Worm (Caenorhabditis elegans) whole organism, late embryonic: ENCODE data around the gene lec-3.

Experiments
- C08G9.2 ChIP-seq: sonication (generic microtip); optimal IDR thresholded peaks from 2 replicates; lab custom pipeline; 2016; ENCODE audit warnings: mild to moderate bottlenecking, missing genetic modification characterization, moderate library complexity, missing compliant biosample characterization
- F13H6.1 ChIP-seq: sonication (generic microtip); optimal IDR thresholded peaks from 2 replicates; lab custom pipeline; 2016; ENCODE audit warnings: missing genetic modification characterization, missing compliant biosample characterization
- K09A11.1 ChIP-seq: sonication (generic microtip); optimal IDR thresholded peaks from 2 replicates; lab custom pipeline; 2017; ENCODE audit warnings: antibody characterized with exemption, mild to moderate bottlenecking, missing genetic modification characterization, missing compliant biosample characterization; ENCODE audit not compliant: insufficient read depth
- ahr-1 ChIP-seq: sonication (generic microtip); optimal IDR thresholded peaks from 2 replicates; lab custom pipeline; 2016; ENCODE audit warnings: missing genetic modification characterization, missing compliant biosample characterization
- ceh-14 ChIP-seq: sonication (generic microtip); optimal IDR thresholded peaks from 2 replicates; lab custom pipeline; 2016; ENCODE audit warnings: missing genotype, missing genetic modification characterization, missing compliant biosample characterization
- ceh-18 ChIP-seq: sonication (generic microtip); optimal IDR thresholded peaks from 2 replicates; lab custom pipeline; 2016; ENCODE audit warnings: missing genetic modification characterization, missing compliant biosample characterization
- ceh-19 ChIP-seq: fragments of 200-800 bp; sonication (Bioruptor generic); optimal IDR thresholded peaks from 2 replicates; lab custom pipeline; 2018; ENCODE audit warnings: mild to moderate bottlenecking, missing genetic modification characterization, missing compliant biosample characterization
- ceh-2 ChIP-seq: sonication (generic microtip); optimal IDR thresholded peaks from 2 replicates; lab custom pipeline; 2016; ENCODE audit warnings: missing genotype, missing genetic modification characterization, missing compliant biosample characterization
- ceh-22 ChIP-seq: sonication (generic microtip); optimal IDR thresholded peaks from 2 replicates; lab custom pipeline; 2017; ENCODE audit warnings: missing biosample characterization, missing genetic modification characterization
- ceh-31 ChIP-seq: sonication (generic microtip); optimal IDR thresholded peaks from 2 replicates; lab custom pipeline; 2016; ENCODE audit warnings: missing genetic modification characterization, missing compliant biosample characterization
- ceh-34 ChIP-seq: sonication (generic microtip); optimal IDR thresholded peaks from 2 replicates; lab custom pipeline; 2016; ENCODE audit warnings: mild to moderate bottlenecking, missing genetic modification characterization, missing compliant biosample characterization
- ceh-48 ChIP-seq: sonication (generic microtip); optimal IDR thresholded peaks from 2 replicates; lab custom pipeline; 2016; ENCODE audit warnings: missing genetic modification characterization, inconsistent platforms, missing compliant biosample characterization
- ceh-6 ChIP-seq: fragments of 200-800 bp; sonication (Bioruptor generic); optimal IDR thresholded peaks from 2 replicates; lab custom pipeline; 2018; ENCODE audit warnings: mild to moderate bottlenecking, missing genetic modification characterization, missing compliant biosample characterization
- che-1 ChIP-seq: sonication (generic microtip); optimal IDR thresholded peaks from 2 replicates; lab custom pipeline; 2016; ENCODE audit warnings: mild to moderate bottlenecking, missing genetic modification characterization, missing compliant biosample characterization
- ets-4 ChIP-seq: sonication (generic microtip); optimal IDR thresholded peaks from 2 replicates; lab custom pipeline; 2016; ENCODE audit warnings: missing genetic modification characterization, missing compliant biosample characterization
- eyg-1 ChIP-seq: sonication (generic microtip); optimal IDR thresholded peaks from 2 replicates; lab custom pipeline; 2016; ENCODE audit warnings: missing genotype, missing genetic modification characterization, missing compliant biosample characterization
- fax-1 ChIP-seq: sonication (generic microtip); optimal IDR thresholded peaks from 2 replicates; lab custom pipeline; 2016; ENCODE audit warnings: missing genotype, missing genetic modification characterization, missing compliant biosample characterization
- fkh-10 ChIP-seq: fragments of 150-350 bp; optimal IDR thresholded peaks from 2 replicates; lab custom pipeline; 2014; ENCODE audit warnings: missing biosample characterization, missing genetic modification reagents, missing genetic modification characterization
- hlh-30 ChIP-seq: sonication (generic microtip); optimal IDR thresholded peaks from 2 replicates; lab custom pipeline; 2017; ENCODE audit warnings: antibody characterized with exemption, missing genetic modification characterization, missing compliant biosample characterization; ENCODE audit not compliant: insufficient read depth
- hlh-6 ChIP-seq: sonication (generic microtip); optimal IDR thresholded peaks from 2 replicates; lab custom pipeline; 2016; ENCODE audit warnings: missing genotype, missing genetic modification characterization, missing compliant biosample characterization
- hlh-8 ChIP-seq: sonication (generic microtip); optimal IDR thresholded peaks from 2 replicates; lab custom pipeline; 2016; ENCODE audit warnings: missing genotype, missing genetic modification characterization, missing compliant biosample characterization
- nfya-1 ChIP-seq: sonication (generic microtip); optimal IDR thresholded peaks from 2 replicates; lab custom pipeline; 2017; ENCODE audit warnings: missing genetic modification characterization, mild to moderate bottlenecking, missing compliant biosample characterization, antibody characterized with exemption, moderate library complexity
- nhr-232 ChIP-seq: sonication (generic microtip); optimal IDR thresholded peaks from 2 replicates; lab custom pipeline; 2016; ENCODE audit warnings: missing genetic modification characterization, missing compliant biosample characterization
- odd-2 ChIP-seq: sonication (generic microtip); optimal IDR thresholded peaks from 2 replicates; lab custom pipeline; 2017; ENCODE audit warnings: antibody characterized with exemption, mild to moderate bottlenecking, missing genetic modification characterization, missing compliant biosample characterization
- pax-1 ChIP-seq: fragments of 150-350 bp; optimal IDR thresholded peaks from 2 replicates; lab custom pipeline; 2014; ENCODE audit warnings: missing biosample characterization, missing genetic modification characterization
- pha-4 ChIP-seq: fragments of 150-350 bp; optimal IDR thresholded peaks from 2 replicates; lab custom pipeline; 2018; ENCODE audit warnings: missing biosample characterization, missing genetic modification reagents, missing genetic modification characterization
- pros-1 ChIP-seq: fragments of 150-350 bp; optimal IDR thresholded peaks from 2 replicates; lab custom pipeline; 2014; ENCODE audit warnings: missing biosample characterization, missing genetic modification reagents, missing genetic modification characterization
- ref-2 ChIP-seq: sonication (generic microtip); optimal IDR thresholded peaks from 2 replicates; lab custom pipeline; 2016; ENCODE audit warnings: missing genetic modification characterization, missing compliant biosample characterization
- sdc-2 ChIP-seq: sonication (generic microtip); optimal IDR thresholded peaks from 2 replicates; lab custom pipeline; 2016; ENCODE audit warnings: missing genotype, missing genetic modification characterization, missing compliant biosample characterization
- syd-9 ChIP-seq: sonication (generic microtip); optimal IDR thresholded peaks from 2 replicates; lab custom pipeline; 2016; ENCODE audit warnings: mild to moderate bottlenecking, missing genetic modification characterization, moderate library complexity, missing compliant biosample characterization
- tbx-2 ChIP-seq: sonication (generic microtip); optimal IDR thresholded peaks from 2 replicates; lab custom pipeline; 2016; ENCODE audit warnings: missing genetic modification characterization, missing compliant biosample characterization
- tbx-7 ChIP-seq: sonication (generic microtip); optimal IDR thresholded peaks from 2 replicates; lab custom pipeline; 2016; ENCODE audit warnings: missing genotype, missing genetic modification characterization, missing compliant biosample characterization
- unc-42 ChIP-seq: sonication (generic microtip); optimal IDR thresholded peaks from 2 replicates; lab custom pipeline; 2016; ENCODE audit warnings: missing genotype, missing genetic modification characterization, missing compliant biosample characterization
- unc-55 ChIP-seq: sonication (generic microtip); optimal IDR thresholded peaks from 2 replicates; lab custom pipeline; 2017; ENCODE audit warnings: missing biosample characterization, missing genetic modification reagents, missing genetic modification characterization
- zip-5 ChIP-seq: sonication (generic microtip); optimal IDR thresholded peaks from 2 replicates; lab custom pipeline; 2016; ENCODE audit warnings: missing genetic modification characterization, missing compliant biosample characterization
- ztf-16 ChIP-seq: sonication (generic microtip); optimal IDR thresholded peaks from 2 replicates; lab custom pipeline; 2017; ENCODE audit warnings: missing genetic modification characterization, missing compliant biosample characterization

Gene lec-3

DNA sequence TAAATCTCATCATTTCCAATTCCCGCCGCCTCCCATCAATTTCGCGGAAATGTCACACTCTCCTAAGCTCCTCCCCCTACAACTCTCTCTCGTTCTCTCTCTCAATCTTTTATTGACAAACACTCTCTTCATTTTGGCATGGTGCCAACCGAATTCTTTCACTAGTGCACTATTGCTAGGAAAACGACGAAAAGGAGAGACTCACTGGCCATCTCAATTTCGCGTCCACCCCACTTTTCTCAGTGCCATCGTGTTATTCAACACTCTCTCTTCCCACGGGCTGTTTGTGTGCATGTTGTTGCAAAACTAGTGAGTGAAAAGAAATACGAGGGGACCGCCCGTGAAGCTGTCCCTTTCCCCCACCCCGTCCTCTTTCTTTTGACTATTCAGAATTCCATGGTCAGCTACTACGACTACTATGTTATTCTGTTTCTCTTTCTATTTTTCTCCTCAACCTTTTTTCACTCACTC lies 6.0 kb upstream of the lec-3 start:
- peak; percentile 4 for TF ChIP-seq pros-1
- TF ChIP-seq ceh-31 (tag; lab: Kevin White, UChicago) = peak; percentile 86
- TF ChIP-seq ceh-14 (tag; lab: Kevin White, UChicago) = peak; percentile 45
- peak; percentile 39 for TF ChIP-seq sdc-2
- no peak for TF ChIP-seq ets-4
- peak; percentile 32 for TF ChIP-seq ref-2 (tag; lab: Kevin White, UChicago)
- TF ChIP-seq hlh-6 = peak; percentile 13
- TF ChIP-seq ceh-22 (tag; lab: Kevin White, UChicago) = peak; percentile 31
- TF ChIP-seq pha-4 (tag; lab: Kevin White, UChicago) = no peak
- peak; percentile 93 for TF ChIP-seq ceh-18 (tag; lab: Kevin White, UChicago)
- TF ChIP-seq ceh-48 = peak; percentile 29
- TF ChIP-seq unc-55 = peak; percentile 84
- TF ChIP-seq unc-42 (tag; lab: Kevin White, UChicago) = peak; percentile 78
- TF ChIP-seq zip-5 = no peak
- peak; percentile 22 for TF ChIP-seq nfya-1 (tag; lab: Kevin White, UChicago)
- TF ChIP-seq ceh-2 (tag; lab: Kevin White, UChicago) = peak; percentile 30
- peak; percentile 24 for TF ChIP-seq fax-1
- TF ChIP-seq ahr-1 (tag; lab: Kevin White, UChicago) = no peak
- peak; percentile 45 for TF ChIP-seq ceh-19
- peak; percentile 37 for TF ChIP-seq C08G9.2 (tag; lab: Kevin White, UChicago)
- peak; percentile 11 for TF ChIP-seq syd-9 (tag; lab: Kevin White, UChicago)
- TF ChIP-seq F13H6.1 (tag; lab: Kevin White, UChicago) = peak; percentile 20
- TF ChIP-seq ceh-34 = peak; percentile 86
- no peak for TF ChIP-seq tbx-7 (tag; lab: Kevin White, UChicago)
- TF ChIP-seq tbx-2 = peak; percentile 36
- TF ChIP-seq pax-1 = no peak

DNA sequence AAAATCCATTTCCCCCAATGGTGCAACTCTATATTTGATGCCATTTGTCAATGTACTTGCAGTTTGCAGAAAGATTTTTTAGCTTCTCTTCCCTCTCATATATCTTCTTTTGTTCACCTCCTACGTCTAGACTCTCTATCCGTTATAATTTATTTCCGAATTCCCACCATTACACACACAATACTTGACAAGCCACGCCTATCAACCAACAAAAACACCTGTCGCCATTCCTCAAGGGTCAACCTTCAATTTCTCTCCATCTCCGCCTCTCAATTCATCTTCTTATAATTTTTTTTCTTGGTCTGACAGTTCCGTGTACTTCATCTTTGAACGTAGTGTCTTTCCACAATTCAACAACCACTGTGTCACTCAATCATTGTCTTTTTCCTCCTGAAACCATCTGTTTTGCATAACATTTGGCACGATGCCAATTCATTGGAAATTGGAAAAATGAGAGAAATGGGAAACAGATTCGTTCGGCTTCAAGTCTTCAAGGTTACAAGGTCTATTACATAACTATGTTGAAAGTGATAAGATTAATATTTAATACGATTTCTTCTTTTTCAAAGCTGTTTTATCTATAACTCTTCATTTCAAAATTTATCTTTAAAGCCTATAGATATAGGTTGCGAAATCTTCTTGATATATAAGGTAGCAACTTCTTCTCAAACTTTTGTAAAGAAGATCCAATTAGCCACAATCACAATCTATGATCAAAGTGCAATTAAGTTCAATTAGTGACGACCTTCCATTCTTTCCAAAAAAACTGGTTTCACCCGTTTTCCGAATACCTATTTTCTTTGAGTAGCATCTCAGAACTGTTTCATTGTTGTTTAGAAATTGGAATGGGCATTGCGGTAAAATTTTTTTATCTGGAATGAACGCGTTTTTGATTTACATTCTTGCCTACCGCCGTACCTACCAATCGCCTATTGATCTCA lies 4.0 kb upstream of the lec-3 start:
- peak; percentile 27 for TF ChIP-seq hlh-8 (tag; lab: Kevin White, UChicago)
- TF ChIP-seq tbx-7 (tag; lab: Kevin White, UChicago) = no peak
- TF ChIP-seq K09A11.1 (tag; lab: Kevin White, UChicago) = no peak
- no peak for TF ChIP-seq che-1 (tag; lab: Kevin White, UChicago)
- TF ChIP-seq ceh-18 (tag; lab: Kevin White, UChicago) = peak; percentile 16

DNA sequence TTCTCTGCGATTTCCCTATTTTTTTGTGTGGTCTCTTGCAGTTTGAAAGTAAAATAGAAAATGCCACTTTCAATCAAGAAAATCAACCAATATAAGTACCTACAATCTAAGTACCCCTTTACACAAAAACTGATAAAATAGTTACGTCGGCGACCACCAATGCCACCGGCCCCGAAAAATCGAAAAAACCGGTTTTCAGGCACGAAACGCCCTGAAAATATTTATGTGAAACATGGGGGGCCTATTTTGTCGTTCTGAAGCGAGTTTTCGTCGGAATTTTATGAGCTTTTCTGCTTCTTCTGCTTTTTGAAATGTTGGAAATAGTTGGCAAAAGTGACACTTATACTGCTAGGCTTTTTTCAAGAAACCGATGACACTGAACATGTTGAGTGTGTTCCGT lies 2.3 kb upstream of the lec-3 start:
- no peak for TF ChIP-seq ceh-6 (GFP tag; lab: Kevin White, UChicago)
- TF ChIP-seq ztf-16 (tag; lab: Kevin White, UChicago) = no peak
- no peak for TF ChIP-seq nhr-232 (tag; lab: Kevin White, UChicago)
- no peak for TF ChIP-seq eyg-1
- TF ChIP-seq zip-5 = no peak
- no peak for TF ChIP-seq nfya-1 (tag; lab: Kevin White, UChicago)
- no peak for TF ChIP-seq hlh-30 (tag; lab: Kevin White, UChicago)
- TF ChIP-seq ceh-18 (tag; lab: Kevin White, UChicago) = no peak
- TF ChIP-seq pha-4 (tag; lab: Kevin White, UChicago) = no peak
- TF ChIP-seq odd-2 (tag; lab: Kevin White, UChicago) = no peak
- no peak for TF ChIP-seq ceh-19
- TF ChIP-seq fkh-10 (GFP tag; lab: Kevin White, UChicago) = no peak
